Fruit fly (Drosophila melanogaster) whole organism, prepupa: Measurements from ENCODE around the gene Hsp83.

Experiments used
- CG10631 ChIP-seq: fragments of 200-800 bp; sonication (Bioruptor generic); optimal IDR thresholded peaks from 2 replicates; lab custom pipeline; 2016; ENCODE audit warnings: missing biosample characterization, missing genetic modification characterization
- CG10669 ChIP-seq: fragments of 200-800 bp; sonication (Bioruptor generic); optimal IDR thresholded peaks from 3 replicates; lab custom pipeline; 2018; ENCODE audit warnings: missing biosample characterization, mild to moderate bottlenecking, missing genetic modification characterization, moderate library complexity
- CG11762 ChIP-seq: fragments of 200-800 bp; sonication (Bioruptor generic); optimal IDR thresholded peaks from 3 replicates; lab custom pipeline; 2016; ENCODE audit warnings: missing biosample characterization, missing genetic modification characterization; ENCODE audit not compliant: insufficient read depth
- CG11902 ChIP-seq: fragments of 200-800 bp; sonication (Bioruptor generic); optimal IDR thresholded peaks from 3 replicates; lab custom pipeline; 2016; ENCODE audit warnings: missing biosample characterization, missing genetic modification characterization
- CG15336 ChIP-seq: fragments of 200-800 bp; sonication (Bioruptor generic); IDR thresholded peaks from 2 replicates; pipeline ENCODE4 v1.3.6; 2022; ENCODE audit warnings: missing biosample characterization, missing genetic modification characterization
- CG1621 ChIP-seq: fragments of 200-800 bp; sonication (Bioruptor generic); optimal IDR thresholded peaks from 3 replicates; lab custom pipeline; 2018; ENCODE audit warnings: missing biosample characterization, mild to moderate bottlenecking, missing genetic modification characterization
- CG16779 ChIP-seq: fragments of 200-800 bp; sonication (Bioruptor generic); optimal IDR thresholded peaks from 3 replicates; lab custom pipeline; 2017; ENCODE audit warnings: missing biosample characterization, mild to moderate bottlenecking, missing genetic modification characterization
- CG3032 ChIP-seq: fragments of 200-800 bp; optimal IDR thresholded peaks from 2 replicates; lab custom pipeline; 2019; ENCODE audit warnings: missing biosample characterization, mild to moderate bottlenecking, missing genetic modification characterization, moderate library complexity
- CG31627 ChIP-seq: fragments of 200-800 bp; sonication (Bioruptor generic); optimal IDR thresholded peaks from 3 replicates; lab custom pipeline; 2016; ENCODE audit warnings: missing biosample characterization, missing genetic modification characterization
- CG34406 ChIP-seq: fragments of 200-800 bp; sonication (Bioruptor generic); optimal IDR thresholded peaks from 3 replicates; lab custom pipeline; 2016; ENCODE audit warnings: missing biosample characterization, missing genetic modification characterization
- CG4318 ChIP-seq: fragments of 200-800 bp; sonication (Bioruptor generic); optimal IDR thresholded peaks from 3 replicates; lab custom pipeline; 2017; ENCODE audit warnings: missing biosample characterization, mild to moderate bottlenecking, missing genetic modification characterization
- CG6163 ChIP-seq: fragments of 200-800 bp; sonication (Bioruptor generic); IDR thresholded peaks from 3 replicates; pipeline ENCODE4 v1.3.6; 2022; ENCODE audit warnings: missing biosample characterization, missing genetic modification characterization
- CG6276 ChIP-seq: fragments of 200-800 bp; sonication (Bioruptor generic); optimal IDR thresholded peaks from 2 replicates; lab custom pipeline; 2017; ENCODE audit warnings: missing biosample characterization, mild to moderate bottlenecking, missing genetic modification characterization
- CG6792 ChIP-seq: fragments of 200-800 bp; sonication (Bioruptor generic); optimal IDR thresholded peaks from 3 replicates; lab custom pipeline; 2016; ENCODE audit warnings: missing biosample characterization, missing genetic modification characterization
- CG6808 ChIP-seq: fragments of 200-800 bp; sonication (Bioruptor generic); optimal IDR thresholded peaks from 3 replicates; lab custom pipeline; 2017; ENCODE audit warnings: missing biosample characterization, missing genetic modification characterization, mild to moderate bottlenecking, moderate library complexity, missing genetic modification reagents
- CG6854 ChIP-seq: fragments of 200-800 bp; sonication (Bioruptor generic); optimal IDR thresholded peaks from 2 replicates; lab custom pipeline; 2017; ENCODE audit warnings: missing biosample characterization, mild to moderate bottlenecking, missing genetic modification characterization
- CG7368 ChIP-seq: fragments of 200-800 bp; sonication (Bioruptor generic); optimal IDR thresholded peaks from 3 replicates; lab custom pipeline; 2016; ENCODE audit warnings: missing biosample characterization, missing genetic modification characterization
- CG8119 ChIP-seq: fragments of 200-800 bp; sonication (Bioruptor generic); IDR thresholded peaks from 3 replicates; pipeline ENCODE4 v1.3.6; 2022; ENCODE audit warnings: missing biosample characterization, missing genetic modification characterization
- CG8319 ChIP-seq: fragments of 200-800 bp; sonication (Bioruptor generic); optimal IDR thresholded peaks from 3 replicates; lab custom pipeline; 2016; ENCODE audit warnings: missing biosample characterization, missing genetic modification characterization
- CG8632 ChIP-seq: fragments of 200-800 bp; sonication (Bioruptor generic); optimal IDR thresholded peaks from 3 replicates; lab custom pipeline; 2016; ENCODE audit warnings: missing biosample characterization, missing genetic modification characterization
- CG9139 ChIP-seq: fragments of 200-800 bp; sonication (Bioruptor generic); optimal IDR thresholded peaks from 3 replicates; lab custom pipeline; 2017; ENCODE audit warnings: missing biosample characterization, mild to moderate bottlenecking, missing genetic modification characterization
- Eip75B ChIP-seq: fragments of 200-800 bp; sonication (Bioruptor generic); optimal IDR thresholded peaks from 3 replicates; lab custom pipeline; 2016; ENCODE audit warnings: missing biosample characterization, missing genetic modification characterization
- Eip78C ChIP-seq: fragments of 200-800 bp; sonication (Bioruptor generic); peaks from one replicate; lab custom pipeline; 2016; ENCODE audit warnings: missing biosample characterization, missing genetic modification characterization
- Eip93F ChIP-seq: fragments of 200-800 bp; sonication (Bioruptor generic); optimal IDR thresholded peaks from 2 replicates; lab custom pipeline; 2016; ENCODE audit warnings: missing biosample characterization, mild to moderate bottlenecking, missing genetic modification characterization
- Ets21C ChIP-seq: fragments of 200-800 bp; sonication (Bioruptor generic); optimal IDR thresholded peaks from 3 replicates; lab custom pipeline; 2016; ENCODE audit warnings: missing biosample characterization, missing genetic modification characterization
- Gug ChIP-seq: fragments of 200-800 bp; sonication (Bioruptor generic); IDR thresholded peaks from 2 replicates; pipeline ENCODE4 v1.3.6; 2022; ENCODE audit warnings: missing biosample characterization, missing genetic modification characterization
- Hr38 ChIP-seq: sonication (Bioruptor generic); optimal IDR thresholded peaks from 2 replicates; lab custom pipeline; 2016; ENCODE audit warnings: missing biosample characterization, missing genetic modification characterization
- Hr39 ChIP-seq: fragments of 200-800 bp; sonication (Bioruptor generic); optimal IDR thresholded peaks from 2 replicates; lab custom pipeline; 2016; ENCODE audit warnings: missing biosample characterization, missing genetic modification characterization
- Hr4 ChIP-seq: fragments of 200-800 bp; sonication (Bioruptor generic); optimal IDR thresholded peaks from 3 replicates; lab custom pipeline; 2016; ENCODE audit warnings: missing biosample characterization, missing genetic modification characterization
- Lpt ChIP-seq: fragments of 200-800 bp; sonication (Bioruptor generic); optimal IDR thresholded peaks from 3 replicates; lab custom pipeline; 2016; ENCODE audit warnings: missing biosample characterization, missing genetic modification characterization
- Met ChIP-seq: fragments of 200-800 bp; sonication (Bioruptor generic); optimal IDR thresholded peaks from 3 replicates; lab custom pipeline; 2016; ENCODE audit warnings: missing biosample characterization, missing genetic modification characterization
- OdsH ChIP-seq: fragments of 200-800 bp; sonication (Bioruptor generic); optimal IDR thresholded peaks from 3 replicates; lab custom pipeline; 2016; ENCODE audit warnings: missing biosample characterization, missing genetic modification characterization
- Smox ChIP-seq: fragments of 200-800 bp; sonication (Bioruptor generic); optimal IDR thresholded peaks from 3 replicates; lab custom pipeline; 2016; ENCODE audit warnings: missing biosample characterization, missing genetic modification characterization
- Sox102F ChIP-seq: fragments of 200-800 bp; sonication (Bioruptor generic); optimal IDR thresholded peaks from 2 replicates; lab custom pipeline; 2016; ENCODE audit warnings: missing biosample characterization, mild to moderate bottlenecking, missing genetic modification characterization
- Sox14 ChIP-seq: fragments of 200-800 bp; sonication (Bioruptor generic); optimal IDR thresholded peaks from 3 replicates; lab custom pipeline; 2016; ENCODE audit warnings: missing biosample characterization, missing genetic modification characterization
- Sox15 ChIP-seq: fragments of 200-800 bp; sonication (Bioruptor generic); optimal IDR thresholded peaks from 3 replicates; lab custom pipeline; 2016; ENCODE audit warnings: missing biosample characterization, missing genetic modification characterization
- achi ChIP-seq: fragments of 200-800 bp; sonication (Bioruptor generic); optimal IDR thresholded peaks from 3 replicates; lab custom pipeline; 2016; ENCODE audit warnings: missing biosample characterization, missing genetic modification characterization
- acj6 ChIP-seq: fragments of 200-800 bp; sonication (Bioruptor generic); optimal IDR thresholded peaks from 3 replicates; lab custom pipeline; 2016; ENCODE audit warnings: missing biosample characterization, missing genetic modification characterization
- cyc ChIP-seq: fragments of 200-800 bp; sonication (Bioruptor generic); optimal IDR thresholded peaks from 3 replicates; lab custom pipeline; 2016; ENCODE audit warnings: missing biosample characterization, missing genetic modification characterization
- dac ChIP-seq: fragments of 200-800 bp; sonication (Bioruptor generic); optimal IDR thresholded peaks from 2 replicates; lab custom pipeline; 2017; ENCODE audit warnings: missing biosample characterization, mild to moderate bottlenecking, missing genetic modification characterization
- dsx ChIP-seq: fragments of 200-800 bp; optimal IDR thresholded peaks from 3 replicates; lab custom pipeline; 2019; ENCODE audit warnings: missing biosample characterization, mild to moderate bottlenecking, missing genetic modification characterization, moderate library complexity; ENCODE audit not compliant: poor library complexity, severe bottlenecking
- eg ChIP-seq: fragments of 200-800 bp; sonication (Bioruptor generic); IDR thresholded peaks from 3 replicates; pipeline ENCODE4 v1.3.6; 2022; ENCODE audit warnings: missing biosample characterization, missing genetic modification characterization
- esn ChIP-seq: fragments of 200-800 bp; sonication (Bioruptor generic); optimal IDR thresholded peaks from 2 replicates; lab custom pipeline; 2016; ENCODE audit warnings: missing biosample characterization, mild to moderate bottlenecking, missing genetic modification characterization, moderate library complexity
- fd85E ChIP-seq: fragments of 200-800 bp; sonication (Bioruptor generic); optimal IDR thresholded peaks from 3 replicates; lab custom pipeline; 2016; ENCODE audit warnings: missing biosample characterization, missing genetic modification characterization
- fkh ChIP-seq: fragments of 200-800 bp; sonication (Bioruptor generic); optimal IDR thresholded peaks from 3 replicates; lab custom pipeline; 2017; ENCODE audit warnings: missing biosample characterization, mild to moderate bottlenecking, missing genetic modification characterization, moderate library complexity
- lz ChIP-seq: fragments of 200-800 bp; sonication (Bioruptor generic); optimal IDR thresholded peaks from 3 replicates; lab custom pipeline; 2016; ENCODE audit warnings: missing biosample characterization, missing genetic modification characterization
- net ChIP-seq: fragments of 200-800 bp; sonication (Bioruptor generic); optimal IDR thresholded peaks from 3 replicates; lab custom pipeline; 2016; ENCODE audit warnings: missing biosample characterization, missing genetic modification characterization
- pdm3 ChIP-seq: fragments of 200-800 bp; sonication (Bioruptor generic); optimal IDR thresholded peaks from 3 replicates; lab custom pipeline; 2016; ENCODE audit warnings: missing biosample characterization, missing genetic modification characterization
- salr ChIP-seq, 2 experiments: fragments of 200-800 bp; sonication (Bioruptor generic); optimal IDR thresholded peaks; 3 replicates each; lab custom pipeline; 2016 to 2018; ENCODE audit warnings: missing biosample characterization in 2 of 2, missing genetic modification characterization in 2 of 2, mild to moderate bottlenecking in 1 of 2
- spab ChIP-seq: fragments of 200-800 bp; sonication (Bioruptor generic); optimal IDR thresholded peaks from 2 replicates; lab custom pipeline; 2017; ENCODE audit warnings: missing biosample characterization, mild to moderate bottlenecking, missing genetic modification characterization, missing genetic modification reagents
- ss ChIP-seq, 2 experiments: fragments of 200-800 bp; sonication (Bioruptor generic); optimal IDR thresholded peaks; 2 replicates in 1 of 2; 3 replicates in 1 of 2; lab custom pipeline; 2017 to 2018; ENCODE audit warnings: mild to moderate bottlenecking in 2 of 2, missing biosample characterization in 2 of 2, missing genetic modification characterization in 2 of 2, moderate library complexity in 1 of 2
- svp ChIP-seq: fragments of 200-800 bp; sonication (Bioruptor generic); peaks from one replicate; lab custom pipeline; 2016; ENCODE audit warnings: missing biosample characterization, missing genetic modification characterization
- vri ChIP-seq: fragments of 200-800 bp; sonication (Bioruptor generic); optimal IDR thresholded peaks from 3 replicates; lab custom pipeline; 2016; ENCODE audit warnings: missing biosample characterization, mild to moderate bottlenecking, missing genetic modification characterization

The Hsp83 gene

DNA sequence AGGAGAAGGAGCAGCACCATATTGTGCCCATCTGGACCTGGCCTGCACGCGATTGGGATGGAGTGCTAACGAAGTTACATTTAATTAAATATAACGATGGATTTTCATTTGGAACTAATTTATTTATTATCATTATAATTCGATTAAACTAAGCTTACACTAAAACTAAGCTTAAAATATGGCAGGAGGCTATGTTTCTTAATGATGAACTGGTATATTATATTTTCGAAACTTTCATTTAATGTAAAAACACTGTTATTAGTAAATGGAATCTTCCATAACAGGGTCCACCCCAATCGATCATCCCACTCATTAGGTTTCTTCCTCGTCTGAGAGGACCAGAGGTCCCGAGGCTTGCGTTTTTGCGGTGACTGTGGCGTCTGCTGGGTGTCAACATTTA is 52.4 kb downstream of the Hsp83 start:
- peak; percentile 56 for TF ChIP-seq Gug (GFP tag; lab: Robert Waterston, UW)
- TF ChIP-seq CG31627 = peak; percentile 79
- peak; percentile 87 for TF ChIP-seq CG6792 (GFP tag; lab: Kevin White, UChicago)
- TF ChIP-seq vri (GFP tag; lab: Kevin White, UChicago) = peak; percentile 81
- TF ChIP-seq Ets21C (GFP tag; lab: Kevin White, UChicago) = peak; percentile 67
- peak; percentile 87 for TF ChIP-seq OdsH (GFP tag; lab: Kevin White, UChicago)
- TF ChIP-seq Smox (GFP tag; lab: Kevin White, UChicago) = peak; percentile 88
- TF ChIP-seq CG16779 = peak; percentile 86
- peak; percentile 89 for TF ChIP-seq esn (GFP tag; lab: Kevin White, UChicago)
- peak; percentile 67 for TF ChIP-seq CG15336 (GFP tag; lab: Robert Waterston, UW)
- TF ChIP-seq Hr39 (GFP tag; lab: Kevin White, UChicago) = peak; percentile 78
- peak; percentile 85 for TF ChIP-seq Eip93F
- peak; percentile 89 for TF ChIP-seq CG34406 (GFP tag; lab: Kevin White, UChicago)
- TF ChIP-seq Sox14 (GFP tag; lab: Kevin White, UChicago) = peak; percentile 71
- no peak for TF ChIP-seq fd85E (GFP tag; lab: Kevin White, UChicago)
- TF ChIP-seq Hr38 (GFP tag; lab: Kevin White, UChicago) = no peak
- TF ChIP-seq Eip78C (GFP tag; lab: Kevin White, UChicago) = peak; percentile 96
- TF ChIP-seq CG4318 = no peak
- peak; percentile 93 for TF ChIP-seq svp (GFP tag; lab: Kevin White, UChicago)
- peak; percentile 92 for TF ChIP-seq CG8632
- peak; percentile 77 for TF ChIP-seq Sox15 (GFP tag; lab: Kevin White, UChicago)
- peak; percentile 74 for TF ChIP-seq CG9139 (GFP tag; lab: Kevin White, UChicago)
- peak; percentile 89 for TF ChIP-seq CG6163 (GFP tag; lab: Robert Waterston, UW)
- peak; percentile 86 for TF ChIP-seq spab (GFP tag; lab: Kevin White, UChicago)
- peak; percentile 88 for TF ChIP-seq CG1621 (tag; lab: Kevin White, UChicago)
- TF ChIP-seq CG8319 = peak; percentile 68
- TF ChIP-seq cyc (GFP tag; lab: Kevin White, UChicago) = peak; percentile 75
- TF ChIP-seq CG7368 (GFP tag; lab: Kevin White, UChicago) = peak; percentile 49
- TF ChIP-seq Met (GFP tag; lab: Kevin White, UChicago) = peak; percentile 92
- peak; percentile 82 for TF ChIP-seq lz (GFP tag; lab: Kevin White, UChicago)
- TF ChIP-seq fkh (GFP tag; lab: Kevin White, UChicago) = no peak
- peak; percentile 86 for TF ChIP-seq pdm3 (GFP tag; lab: Kevin White, UChicago)
- TF ChIP-seq dsx (GFP tag; lab: Kevin White, UChicago) = peak; percentile 91
- peak; percentile 88 for TF ChIP-seq acj6
- no peak for TF ChIP-seq CG6854
- peak; percentile 91 for TF ChIP-seq Eip75B (GFP tag; lab: Kevin White, UChicago)
- TF ChIP-seq CG10631 (GFP tag; lab: Kevin White, UChicago) = peak; percentile 88
- TF ChIP-seq CG3032 (tag; lab: Kevin White, UChicago) = peak; percentile 92
- TF ChIP-seq CG11902 (GFP tag; lab: Kevin White, UChicago) = peak; percentile 47
- peak; percentile 43 for TF ChIP-seq Lpt
- no peak for TF ChIP-seq dac (GFP tag; lab: Kevin White, UChicago)
- TF ChIP-seq eg = no peak
- TF ChIP-seq CG6276 (GFP tag; lab: Kevin White, UChicago) = no peak
- TF ChIP-seq Hr4 (GFP tag; lab: Kevin White, UChicago) = peak; percentile 36
- TF ChIP-seq net (GFP tag; lab: Kevin White, UChicago) = peak; percentile 89
- peak; percentile 91 for TF ChIP-seq CG6808 (GFP tag; lab: Kevin White, UChicago)
- TF ChIP-seq CG11762 (GFP tag; lab: Kevin White, UChicago) = peak; percentile 79
- TF ChIP-seq CG8119 (GFP tag; lab: Robert Waterston, UW) = peak; percentile 82
- TF ChIP-seq CG10669 (GFP tag; lab: Kevin White, UChicago) = peak; percentile 88
- peak; percentile 87 for TF ChIP-seq achi (GFP tag; lab: Kevin White, UChicago)
- TF ChIP-seq salr (GFP tag; optimal IDR thresholded peaks at IDR 0.05; lab: Kevin White, UChicago) = peak; percentile 75 to 80
- TF ChIP-seq ss (GFP tag; optimal IDR thresholded peaks at IDR 0.05; lab: Kevin White, UChicago) = peak; percentile 93 to 96
- peak; percentile 88 for TF ChIP-seq Sox102F
